Worm (Caenorhabditis elegans) whole organism, L4/young adult: Measurements from ENCODE around the gene ZK381.8.

Experiments used
- W03F9.2 ChIP-seq: fragments of 150-350 bp; optimal IDR thresholded peaks from 2 replicates; lab custom pipeline; 2014; ENCODE audit warnings: missing biosample characterization, missing genetic modification characterization
- dao-5 ChIP-seq: sonication (generic microtip); optimal IDR thresholded peaks from 2 replicates; lab custom pipeline; 2016; ENCODE audit warnings: missing genotype, missing genetic modification characterization, moderate library complexity, missing compliant biosample characterization
- him-1 ChIP-seq: sonication (generic microtip); optimal IDR thresholded peaks from 2 replicates; lab custom pipeline; 2016; ENCODE audit warnings: missing genotype, missing genetic modification reagents, missing genetic modification characterization, missing compliant biosample characterization

The ZK381.8 gene

DNA sequence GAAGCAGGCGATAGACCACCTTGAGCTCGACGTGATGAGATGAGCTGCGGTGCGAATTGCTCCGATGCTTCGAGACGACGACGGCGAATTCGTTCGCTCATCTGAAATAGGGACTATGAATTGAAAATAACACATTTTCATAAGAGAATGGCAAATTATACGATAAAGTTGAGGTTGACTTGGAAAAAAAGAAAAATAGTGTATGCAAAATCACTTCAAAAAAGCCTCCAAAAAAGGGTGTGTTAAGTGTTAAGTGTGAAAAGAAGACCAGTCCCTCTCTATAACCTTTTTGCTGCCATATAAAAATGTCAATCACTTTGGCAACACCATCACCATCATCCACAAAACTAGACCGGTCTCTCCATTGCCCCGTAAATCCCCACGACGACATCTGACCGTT, 16.7 kb upstream of the ZK381.8 start, which contains the start of gene prkl-1:
Gene prkl-1, minus strand, starts transcription at position 101 of the 400 bp plus-strand sequence.
- no peak for TF ChIP-seq W03F9.2
- no peak for TF ChIP-seq dao-5
- no peak for TF ChIP-seq him-1 (tag; lab: Kevin White, UChicago)

ce11 chrIV:6984449-6985380, 14.5 kb upstream of the ZK381.8 start:
- no peak for TF ChIP-seq W03F9.2
- TF ChIP-seq him-1 (tag; lab: Kevin White, UChicago), result no peak

DNA sequence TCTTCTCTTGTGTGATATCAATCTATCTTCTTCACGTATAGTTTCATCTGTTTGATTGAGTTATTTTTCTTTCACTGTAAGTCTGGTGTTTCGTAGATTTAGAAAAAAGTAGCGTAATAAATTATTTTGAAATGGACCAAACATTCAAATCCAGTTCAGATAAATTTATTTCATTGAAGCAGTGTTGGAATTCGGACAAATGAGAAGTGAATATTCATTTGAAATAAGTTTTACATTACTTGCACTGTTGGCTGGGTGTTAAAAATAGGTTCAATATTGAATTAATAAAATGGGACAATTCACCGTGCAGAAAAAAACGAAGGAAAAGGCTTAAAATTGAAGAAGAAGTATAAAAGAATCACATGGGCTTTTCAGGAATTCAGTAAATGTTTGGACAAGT, 8.5 kb upstream of the ZK381.8 start:
- TF ChIP-seq dao-5, result no peak
- no peak for TF ChIP-seq W03F9.2
- no peak for TF ChIP-seq him-1 (tag; lab: Kevin White, UChicago)

DNA sequence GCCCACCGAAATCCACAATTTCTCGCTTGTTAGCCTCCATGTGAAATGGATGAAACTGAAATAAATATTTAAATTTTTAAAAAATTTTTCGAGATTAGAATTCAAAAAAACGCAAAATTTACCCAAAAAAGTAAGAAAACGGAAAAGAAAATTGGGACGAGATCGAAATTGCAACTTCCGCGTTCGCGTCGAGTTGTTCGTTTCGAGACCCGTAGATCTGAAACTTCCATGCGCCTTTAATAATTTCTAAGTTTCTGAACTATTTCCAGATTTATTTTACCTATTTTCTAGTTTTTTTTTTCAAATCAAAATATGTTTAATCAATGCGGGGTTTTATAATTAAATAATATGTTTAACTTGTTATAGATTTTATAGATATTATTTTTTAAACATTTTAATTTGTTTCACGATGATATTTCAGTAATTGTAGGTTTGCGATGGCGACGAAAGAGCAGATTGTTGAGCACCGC, 7.0 kb upstream of the ZK381.8 start, which contains the start of the genes pgl-1 and him-3:
Gene pgl-1, minus strand, starts transcription at position 230 of the 470 bp plus-strand sequence.
Gene him-3, plus strand, starts transcription at position 420 of the 470 bp plus-strand sequence.
- TF ChIP-seq W03F9.2, result no peak
- no peak for TF ChIP-seq him-1 (tag; lab: Kevin White, UChicago)
- no peak for TF ChIP-seq dao-5

DNA sequence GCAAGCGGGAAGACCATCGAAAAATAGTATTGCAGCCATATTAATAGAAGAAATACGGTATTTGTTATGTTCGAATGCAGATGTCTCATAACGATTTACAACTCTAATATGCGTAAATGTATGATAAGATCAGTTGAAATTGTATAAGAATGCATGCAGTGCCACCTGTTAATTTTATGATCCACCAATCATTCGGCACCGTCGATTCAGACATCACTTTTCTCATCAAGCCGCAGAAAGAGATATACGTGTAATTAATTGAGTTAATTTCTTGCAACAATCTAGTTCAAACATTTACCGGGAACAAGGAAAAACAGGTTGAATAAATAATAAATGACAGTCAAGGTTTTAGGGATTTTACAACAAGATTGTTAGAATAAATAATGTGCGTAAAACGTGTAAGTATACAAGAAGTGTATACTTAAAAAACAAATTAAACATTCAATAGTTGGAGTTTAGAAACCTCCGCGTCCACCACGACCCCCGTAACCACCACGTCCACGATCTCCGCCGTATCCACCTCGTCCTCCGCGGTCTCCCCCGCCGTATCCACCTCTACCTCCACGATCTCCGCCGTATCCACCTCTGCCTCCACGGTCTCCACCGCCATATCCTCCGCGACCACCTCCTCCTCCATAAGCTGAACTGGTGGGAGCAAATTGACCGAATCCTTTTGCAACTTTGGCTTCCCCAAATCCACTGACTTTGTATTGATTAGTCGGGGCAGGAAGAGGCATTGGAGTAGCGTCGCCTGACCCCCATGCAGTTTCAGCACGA, 4.2 kb upstream of the ZK381.8 start:
- TF ChIP-seq W03F9.2 (no peak), him-1 (tag; lab: Kevin White, UChicago) (no peak)

DNA sequence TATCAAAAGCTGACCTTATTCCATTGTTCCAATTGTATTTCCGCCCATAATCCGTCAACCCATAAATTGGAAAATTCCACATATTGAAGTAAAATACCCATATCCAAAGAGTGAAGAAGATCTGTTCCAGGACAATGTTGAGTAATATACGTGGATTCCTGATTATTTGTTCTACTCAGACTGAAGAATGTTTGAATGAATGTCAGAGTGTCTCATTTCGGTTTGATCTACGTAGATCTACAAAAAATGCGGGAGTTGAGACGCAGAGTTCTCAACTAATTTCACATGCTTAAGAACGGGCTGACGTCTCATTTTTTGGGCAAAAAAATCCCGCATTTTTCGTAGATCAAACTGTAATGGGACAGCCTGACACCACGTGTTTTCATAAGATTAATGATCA, 2.3 kb upstream of the ZK381.8 start, which contains the start of gene nhr-249:
Gene nhr-249, minus strand, starts transcription at position 101 of the 400 bp plus-strand sequence.
- TF ChIP-seq him-1 (tag; lab: Kevin White, UChicago) (no peak), W03F9.2 (no peak), dao-5 (no peak)

- TF ChIP-seq dao-5, result no peak
- TF ChIP-seq W03F9.2, result no peak
- no peak for TF ChIP-seq him-1 (tag; lab: Kevin White, UChicago)
Observed at ce11 chrIV:6971213-6971612, 1.0 kb upstream of the ZK381.8 start, which contains the start of gene ZK381.62. TSS of gene ZK381.62 (minus strand) at chrIV:6971313.

DNA sequence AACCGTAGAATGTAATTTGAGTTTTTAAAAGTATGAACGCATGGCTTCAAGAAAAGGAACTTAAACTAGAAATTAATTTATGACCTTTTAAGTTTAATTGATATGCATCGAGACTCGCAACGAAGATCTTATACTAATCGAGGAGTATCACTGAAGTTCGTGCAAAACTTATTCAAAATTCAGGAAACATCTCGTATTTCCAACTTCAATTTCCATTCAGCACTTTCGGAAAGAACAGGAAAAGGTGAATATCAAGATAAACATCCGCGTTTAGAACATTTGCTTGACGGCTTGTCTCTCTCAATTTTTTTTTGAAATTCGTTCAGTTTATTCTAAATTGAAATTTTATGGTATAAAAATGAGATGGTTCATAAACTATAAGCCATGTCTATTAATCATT, 5.0 kb downstream of the ZK381.8 start, which contains the start of gene ZK381.2:
Gene ZK381.2, plus strand, starts transcription at position 301 of the 400 bp plus-strand sequence.
- TF ChIP-seq W03F9.2 (no peak), him-1 (tag; lab: Kevin White, UChicago) (no peak), dao-5 (no peak)

DNA sequence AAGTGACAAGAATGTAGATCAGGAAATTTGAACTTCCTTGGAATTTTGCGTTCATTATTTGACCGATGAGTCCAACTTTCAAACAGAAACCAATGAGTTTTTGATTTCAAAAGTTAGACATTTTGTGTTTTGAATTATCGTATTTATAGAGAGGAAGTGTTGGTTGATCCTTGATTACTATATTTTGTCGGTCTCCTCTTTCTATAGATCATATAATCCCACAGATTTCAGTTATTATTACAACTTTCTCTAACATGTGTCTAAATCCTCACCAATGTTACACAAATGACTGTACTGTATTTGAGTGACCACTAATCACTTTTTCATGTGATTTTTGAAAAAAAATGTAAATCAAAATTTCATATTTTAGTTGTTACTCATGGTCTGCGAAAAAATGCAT, 5.7 kb downstream of the ZK381.8 start, which contains the start of gene B0478.3:
Gene B0478.3, minus strand, starts transcription at position 101 of the 400 bp plus-strand sequence.
- no peak for TF ChIP-seq him-1 (tag; lab: Kevin White, UChicago)
- no peak for TF ChIP-seq W03F9.2
- no peak for TF ChIP-seq dao-5

ce11 chrIV:6959483-6959882, 10.7 kb downstream of the ZK381.8 start:
- no peak for TF ChIP-seq W03F9.2
- no peak for TF ChIP-seq dao-5
- TF ChIP-seq him-1 (tag; lab: Kevin White, UChicago), result no peak

DNA sequence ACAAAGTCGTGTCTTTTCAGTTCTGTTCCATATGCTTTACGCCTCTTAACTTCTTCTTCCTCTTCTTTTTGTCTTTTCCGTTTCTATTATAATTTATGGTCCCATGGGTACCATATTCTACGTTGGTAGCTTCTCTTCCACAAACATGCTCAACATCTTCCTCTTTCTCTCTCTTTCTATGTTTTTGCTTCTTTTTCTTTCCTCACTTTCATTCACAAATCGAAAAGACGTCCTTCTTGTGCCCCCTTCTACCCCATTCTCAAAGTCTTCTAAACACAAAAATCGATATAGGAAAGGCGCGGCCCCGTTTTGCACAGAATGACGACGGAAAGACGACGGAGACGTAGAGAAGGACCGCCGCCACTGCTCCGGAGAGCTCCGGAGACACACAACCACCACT, 11.5 kb downstream of the ZK381.8 start:
- peak; percentile 67 for TF ChIP-seq him-1 (tag; lab: Kevin White, UChicago)
- TF ChIP-seq dao-5, result no peak

DNA sequence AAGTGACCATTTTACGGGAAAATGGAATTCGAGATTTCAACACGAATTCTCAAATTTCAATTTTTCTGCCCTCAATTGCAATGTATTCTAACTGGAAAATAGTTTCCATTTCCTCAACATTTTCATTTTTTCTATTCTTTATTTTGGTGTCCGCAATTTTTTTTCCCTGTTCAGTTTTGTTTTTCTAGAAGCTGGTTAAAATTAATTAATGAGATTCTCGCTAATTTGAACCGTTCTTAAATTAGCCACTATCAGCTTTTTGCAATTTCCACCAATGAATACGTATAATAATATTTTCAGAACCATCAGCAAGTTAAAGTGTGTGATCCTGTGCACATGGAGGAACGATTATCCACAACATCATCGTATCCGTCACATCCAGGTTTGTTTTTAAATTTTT, 12.8 kb downstream of the ZK381.8 start, which contains the start of gene jnk-1:
Gene jnk-1, plus strand, starts transcription at position 301 of the 400 bp plus-strand sequence.
- TF ChIP-seq him-1 (tag; lab: Kevin White, UChicago) (no peak), dao-5 (no peak), W03F9.2 (no peak)

- TF ChIP-seq W03F9.2 (no peak), him-1 (tag; lab: Kevin White, UChicago) (no peak), dao-5 (no peak)
Observed at ce11 chrIV:6956668-6957067, 13.5 kb downstream of the ZK381.8 start.

ce11 chrIV:6954682-6955081, 15.5 kb downstream of the ZK381.8 start:
- TF ChIP-seq W03F9.2, result no peak
- no peak for TF ChIP-seq him-1 (tag; lab: Kevin White, UChicago)
- TF ChIP-seq dao-5, result no peak
